Fruit fly (Drosophila melanogaster) whole organism, embryonic: Measurements from ENCODE around the gene gro.

Source experiments
- Ada2b ChIP-seq: fragments of 200-800 bp; sonication (Bioruptor generic); IDR thresholded peaks from 2 replicates; pipeline ENCODE4 v1.3.6; 2022; ENCODE audit warnings: missing biosample characterization, missing genetic modification characterization
- CG11398 ChIP-seq: fragments of 200-800 bp; sonication (Bioruptor generic); optimal IDR thresholded peaks from 2 replicates; lab custom pipeline; 2016; ENCODE audit warnings: missing biosample characterization, missing genetic modification characterization
- CG12219 ChIP-seq: fragments of 200-800 bp; sonication (Bioruptor generic); optimal IDR thresholded peaks from 3 replicates; lab custom pipeline; 2018; ENCODE audit warnings: missing biosample characterization, mild to moderate bottlenecking, missing genetic modification characterization
- CG14860 ChIP-seq: fragments of 200-800 bp; sonication (Bioruptor generic); IDR thresholded peaks from 3 replicates; pipeline ENCODE4 v1.3.6; 2022; ENCODE audit warnings: missing biosample characterization, missing genetic modification characterization; ENCODE audit not compliant: partially characterized antibody
- CG1602 ChIP-seq: fragments of 200-800 bp; sonication (Bioruptor generic); optimal IDR thresholded peaks from 3 replicates; lab custom pipeline; 2016; ENCODE audit warnings: missing biosample characterization, missing genetic modification characterization
- CG1603 ChIP-seq: fragments of 200-800 bp; sonication (Bioruptor generic); optimal IDR thresholded peaks from 2 replicates; lab custom pipeline; 2019; ENCODE audit warnings: missing biosample characterization, mild to moderate bottlenecking, missing genetic modification characterization, moderate library complexity
- CG18764 ChIP-seq: fragments of 200-800 bp; sonication (Bioruptor generic); optimal IDR thresholded peaks from 3 replicates; lab custom pipeline; 2016; ENCODE audit warnings: missing biosample characterization, missing genetic modification characterization
- CG2199 ChIP-seq: fragments of 200-800 bp; sonication (Bioruptor generic); IDR thresholded peaks from 3 replicates; pipeline ENCODE4 v1.3.6; 2022; ENCODE audit warnings: missing biosample characterization, missing genetic modification characterization
- CG30020 ChIP-seq: fragments of 200-800 bp; optimal IDR thresholded peaks from 2 replicates; lab custom pipeline; 2019; ENCODE audit warnings: missing biosample characterization, mild to moderate bottlenecking, missing genetic modification characterization, moderate library complexity
- CG30431 ChIP-seq: fragments of 200-800 bp; sonication (Bioruptor generic); optimal IDR thresholded peaks from 2 replicates; lab custom pipeline; 2017; ENCODE audit warnings: missing biosample characterization, missing genetic modification characterization
- CG3065 ChIP-seq: fragments of 200-800 bp; sonication (Bioruptor generic); optimal IDR thresholded peaks from 2 replicates; lab custom pipeline; 2016; ENCODE audit warnings: missing biosample characterization, missing genetic modification characterization
- CG31388 ChIP-seq: fragments of 200-800 bp; sonication (Bioruptor generic); optimal IDR thresholded peaks from 2 replicates; lab custom pipeline; 2016; ENCODE audit warnings: missing biosample characterization, missing genetic modification characterization
- CG3995 ChIP-seq: fragments of 200-800 bp; sonication (Bioruptor generic); optimal IDR thresholded peaks from 3 replicates; lab custom pipeline; 2016; ENCODE audit warnings: missing biosample characterization, missing genetic modification characterization
- CG4360 ChIP-seq: fragments of 200-800 bp; sonication (Bioruptor generic); IDR thresholded peaks from 2 replicates; pipeline ENCODE4 v1.3.6; 2022; ENCODE audit warnings: missing biosample characterization, missing genetic modification characterization
- CG6765 ChIP-seq: fragments of 200-800 bp; sonication (Bioruptor generic); optimal IDR thresholded peaks from 3 replicates; lab custom pipeline; 2017; ENCODE audit warnings: missing biosample characterization, mild to moderate bottlenecking, missing genetic modification characterization
- CG7745 ChIP-seq: fragments of 200-800 bp; sonication (Bioruptor generic); optimal IDR thresholded peaks from 2 replicates; lab custom pipeline; 2018; ENCODE audit warnings: missing biosample characterization, mild to moderate bottlenecking, missing genetic modification characterization, moderate library complexity
- Dbx ChIP-seq: fragments of 200-800 bp; sonication (Bioruptor generic); IDR thresholded peaks from 3 replicates; pipeline ENCODE4 v1.3.6; 2022; ENCODE audit warnings: missing biosample characterization, missing genetic modification characterization
- Dip3 ChIP-seq: fragments of 200-800 bp; sonication (Bioruptor generic); optimal IDR thresholded peaks from 3 replicates; lab custom pipeline; 2016; ENCODE audit warnings: missing biosample characterization, missing genetic modification characterization
- Dref ChIP-seq: fragments of 200-800 bp; sonication (Bioruptor generic); IDR thresholded peaks from 2 replicates; pipeline ENCODE4 v1.3.6; 2022; ENCODE audit warnings: missing biosample characterization, missing genetic modification characterization
- Drgx ChIP-seq: fragments of 200-800 bp; sonication (Bioruptor generic); IDR thresholded peaks from 2 replicates; pipeline ENCODE4 v1.3.6; 2022; ENCODE audit warnings: missing biosample characterization, missing genetic modification characterization
- Ets65A ChIP-seq: fragments of 200-800 bp; sonication (Bioruptor generic); peaks from one replicate; lab custom pipeline; 2016; ENCODE audit warnings: missing biosample characterization, missing genetic modification characterization
- Fer1 ChIP-seq: fragments of 200-800 bp; sonication (Bioruptor generic); optimal IDR thresholded peaks from 2 replicates; lab custom pipeline; 2017; ENCODE audit warnings: missing biosample characterization, mild to moderate bottlenecking, missing genetic modification characterization
- Gug ChIP-seq: fragments of 200-800 bp; sonication (Bioruptor generic); IDR thresholded peaks from 4 replicates; pipeline ENCODE4 v1.3.6; 2022; ENCODE audit warnings: missing biosample characterization, missing genetic modification characterization
- HLH4C ChIP-seq: fragments of 200-800 bp; sonication (Bioruptor generic); IDR thresholded peaks from 3 replicates; pipeline ENCODE4 v1.3.6; 2022; ENCODE audit warnings: missing biosample characterization, missing genetic modification characterization; ENCODE audit not compliant: partially characterized antibody
- Hey ChIP-seq: fragments of 200-800 bp; sonication (Bioruptor generic); optimal IDR thresholded peaks from 3 replicates; lab custom pipeline; 2018; ENCODE audit warnings: missing biosample characterization, mild to moderate bottlenecking, missing genetic modification characterization
- Hmx ChIP-seq: fragments of 200-800 bp; sonication (Bioruptor generic); optimal IDR thresholded peaks from 2 replicates; lab custom pipeline; 2016; ENCODE audit warnings: missing biosample characterization, missing genetic modification characterization
- Hr51 ChIP-seq, 2 experiments: fragments of 200-800 bp; sonication (Bioruptor generic); optimal IDR thresholded peaks; 2 replicates in 1 of 2; 3 replicates in 1 of 2; lab custom pipeline; 2016 to 2018; ENCODE audit warnings: missing biosample characterization in 2 of 2, missing genetic modification characterization in 2 of 2, mild to moderate bottlenecking in 1 of 2, moderate library complexity in 1 of 2
- NC2α ChIP-seq: fragments of 200-800 bp; sonication (Bioruptor generic); optimal IDR thresholded peaks from 2 replicates; lab custom pipeline; 2016; ENCODE audit warnings: missing biosample characterization, missing genetic modification characterization
- Neu2 ChIP-seq: fragments of 200-800 bp; sonication (Bioruptor generic); optimal IDR thresholded peaks from 3 replicates; lab custom pipeline; 2016; ENCODE audit warnings: missing biosample characterization, missing genetic modification characterization, borderline replicate concordance
- YL-1 ChIP-seq: fragments of 200-800 bp; sonication (Bioruptor generic); optimal IDR thresholded peaks from 3 replicates; lab custom pipeline; 2017; ENCODE audit warnings: missing biosample characterization, mild to moderate bottlenecking, missing genetic modification characterization
- btn ChIP-seq: fragments of 200-800 bp; sonication (Bioruptor generic); optimal IDR thresholded peaks from 2 replicates; lab custom pipeline; 2016; ENCODE audit warnings: missing biosample characterization, missing genetic modification characterization
- gem ChIP-seq: fragments of 200-800 bp; sonication (Bioruptor generic); optimal IDR thresholded peaks from 2 replicates; lab custom pipeline; 2019; ENCODE audit warnings: missing biosample characterization, mild to moderate bottlenecking, missing genetic modification characterization, moderate library complexity
- grau ChIP-seq: fragments of 200-800 bp; optimal IDR thresholded peaks from 3 replicates; lab custom pipeline; 2019; ENCODE audit warnings: missing biosample characterization, mild to moderate bottlenecking, missing genetic modification characterization, moderate library complexity
- grn ChIP-seq: fragments of 200-800 bp; sonication (Bioruptor generic); optimal IDR thresholded peaks from 3 replicates; lab custom pipeline; 2017; ENCODE audit warnings: missing biosample characterization, missing genetic modification characterization
- gsb-n ChIP-seq: fragments of 200-800 bp; sonication (Bioruptor generic); optimal IDR thresholded peaks from 3 replicates; lab custom pipeline; 2018; ENCODE audit warnings: missing biosample characterization, mild to moderate bottlenecking, missing genetic modification characterization
- gt ChIP-seq: fragments of 200-800 bp; sonication (Bioruptor generic); IDR thresholded peaks from 2 replicates; pipeline ENCODE4 v1.3.6; 2022; ENCODE audit warnings: missing biosample characterization, missing genetic modification characterization
- kay ChIP-seq: fragments of 200-800 bp; sonication (Bioruptor generic); optimal IDR thresholded peaks from 2 replicates; lab custom pipeline; 2016; ENCODE audit warnings: missing biosample characterization, missing genetic modification characterization
- lbe ChIP-seq: fragments of 200-800 bp; sonication (Bioruptor generic); optimal IDR thresholded peaks from 2 replicates; lab custom pipeline; 2016; ENCODE audit warnings: missing biosample characterization, mild to moderate bottlenecking, missing genetic modification characterization
- maf-S ChIP-seq: fragments of 200-800 bp; sonication (Bioruptor generic); optimal IDR thresholded peaks from 2 replicates; lab custom pipeline; 2016; ENCODE audit warnings: missing biosample characterization, missing genetic modification characterization
- pan ChIP-seq, 4 experiments: fragments of >200 bp in 3 of 4; fragments of 200-800 bp in 1 of 4; sonication (Bioruptor generic) in 1 of 4; optimal IDR thresholded peaks in 3 of 4; IDR thresholded peaks in 1 of 4; 2 replicates each; pipeline versions ENCODE4 v1.3.6 to Lab custom; 2017 to 2022; ENCODE audit warnings: missing biosample characterization in 2 of 4, missing genetic modification characterization in 2 of 4, mixed read lengths in 1 of 4
- peb ChIP-seq: fragments of 200-800 bp; sonication (Bioruptor generic); IDR thresholded peaks from 2 replicates; pipeline ENCODE4 v1.3.6; 2022; ENCODE audit warnings: missing biosample characterization, missing genetic modification characterization
- pita ChIP-seq: fragments of 200-800 bp; sonication (Bioruptor generic); optimal IDR thresholded peaks from 2 replicates; lab custom pipeline; 2017; ENCODE audit warnings: missing biosample characterization, mild to moderate bottlenecking, missing genetic modification characterization
- sisA ChIP-seq: fragments of 200-800 bp; sonication (Bioruptor generic); IDR thresholded peaks from 2 replicates; pipeline ENCODE4 v1.3.6; 2022; ENCODE audit warnings: missing biosample characterization, missing genetic modification characterization
- sob ChIP-seq: fragments of 200-800 bp; sonication (Bioruptor generic); IDR thresholded peaks from 2 replicates; pipeline ENCODE4 v1.3.6; 2022; ENCODE audit warnings: missing biosample characterization, missing genetic modification characterization
- sqz ChIP-seq: fragments of 200-800 bp; sonication (Bioruptor generic); optimal IDR thresholded peaks from 3 replicates; lab custom pipeline; 2018; ENCODE audit warnings: missing biosample characterization, mild to moderate bottlenecking, missing genetic modification characterization
- ssp ChIP-seq: fragments of 200-800 bp; sonication (Bioruptor generic); IDR thresholded peaks from 2 replicates; pipeline ENCODE4 v1.3.6; 2022; ENCODE audit warnings: missing biosample characterization, missing genetic modification characterization
- tio ChIP-seq: fragments of 200-800 bp; sonication (Bioruptor generic); optimal IDR thresholded peaks from 2 replicates; lab custom pipeline; 2017; ENCODE audit warnings: missing biosample characterization, missing genetic modification characterization, inconsistent platforms
- trh ChIP-seq: fragments of 200-800 bp; sonication (Bioruptor generic); optimal IDR thresholded peaks from 2 replicates; lab custom pipeline; 2016; ENCODE audit warnings: missing biosample characterization, missing genetic modification characterization
- zen ChIP-seq: fragments of 200-800 bp; sonication (Bioruptor generic); optimal IDR thresholded peaks from 3 replicates; lab custom pipeline; 2018; ENCODE audit warnings: missing biosample characterization, mild to moderate bottlenecking, missing genetic modification characterization, moderate library complexity

gro gene

dm6 chr3R:26042131-26042885 is 772 bp downstream of the gro start (continued):
- peak; percentile 77 for TF ChIP-seq Hmx (GFP tag; lab: Kevin White, UChicago)
- no peak for TF ChIP-seq pan (optimal IDR thresholded peaks at IDR 0.05; lab: Kevin White, UChicago)
- peak in 1 of 2 experiments; percentile 98 for TF ChIP-seq pan (GFP tag; optimal IDR thresholded peaks at IDR 0.05 in 1 of 2, IDR thresholded peaks at IDR 0.05 in 1 of 2)
- peak; percentile 95 for TF ChIP-seq YL-1 (GFP tag; lab: Kevin White, UChicago)
- TF ChIP-seq CG3065: peak; percentile 94
- TF ChIP-seq tio (GFP tag; lab: Kevin White, UChicago): peak; percentile 97
- peak; percentile 96 for TF ChIP-seq CG30431 (GFP tag; lab: Kevin White, UChicago)
- TF ChIP-seq CG6765: peak; percentile 92
- peak; percentile 95 for TF ChIP-seq CG1602 (GFP tag; lab: Kevin White, UChicago)
- peak; percentile 71 for TF ChIP-seq grn (GFP tag; lab: Kevin White, UChicago)
- TF ChIP-seq trh: peak; percentile 91
- peak; percentile 92 for TF ChIP-seq zen (tag; lab: Kevin White, UChicago)
- TF ChIP-seq CG4360 (GFP tag; lab: Robert Waterston, UW): peak; percentile 69
- TF ChIP-seq Dip3 (GFP tag; lab: Kevin White, UChicago): peak; percentile 97
- TF ChIP-seq Drgx (GFP tag; lab: Robert Waterston, UW): peak; percentile 99
- peak; percentile 96 for TF ChIP-seq CG12219 (GFP tag; lab: Kevin White, UChicago)
- TF ChIP-seq Gug (GFP tag; lab: Robert Waterston, UW): peak; percentile 98
- peak; percentile 95 for TF ChIP-seq Dbx (GFP tag; lab: Robert Waterston, UW)
- TF ChIP-seq CG14860 (GFP tag; lab: Robert Waterston, UW): no peak
- TF ChIP-seq HLH4C (GFP tag; lab: Robert Waterston, UW): no peak; the same call in 2 of the 3 replicates
- peak; percentile 97 for TF ChIP-seq gem (tag; lab: Kevin White, UChicago)
- TF ChIP-seq pita (GFP tag; lab: Kevin White, UChicago): no peak
- peak; percentile 95 for TF ChIP-seq peb (GFP tag; lab: Robert Waterston, UW)
- TF ChIP-seq grau (tag; lab: Kevin White, UChicago): peak; percentile 93
- TF ChIP-seq Dref: 0 out of 2 replicates have a peak, but pooled peaks have one; percentile 35
- peak; percentile 77 for TF ChIP-seq Neu2 (GFP tag; lab: Kevin White, UChicago)
- TF ChIP-seq btn (GFP tag; lab: Kevin White, UChicago): peak; percentile 94
- TF ChIP-seq NC2α (GFP tag; lab: Kevin White, UChicago): peak; percentile 96
- peak; percentile 97 for TF ChIP-seq maf-S (GFP tag; lab: Kevin White, UChicago)
- TF ChIP-seq sob (GFP tag; lab: Robert Waterston, UW): peak; percentile 96
- TF ChIP-seq CG18764 (GFP tag; lab: Kevin White, UChicago): peak; percentile 96
- peak; percentile 93 for TF ChIP-seq Fer1 (GFP tag; lab: Kevin White, UChicago)
- TF ChIP-seq Hr51 (GFP tag; optimal IDR thresholded peaks at IDR 0.05; lab: Kevin White, UChicago): peak; percentile 94 to 95
- TF ChIP-seq CG7745 (tag; lab: Kevin White, UChicago): peak; percentile 34
- peak; percentile 83 for TF ChIP-seq CG3995 (GFP tag; lab: Kevin White, UChicago)
- TF ChIP-seq CG31388 (GFP tag; lab: Kevin White, UChicago): peak; percentile 89
- TF ChIP-seq CG30020 (tag; lab: Kevin White, UChicago): peak; percentile 58
- TF ChIP-seq Ets65A (GFP tag; lab: Kevin White, UChicago): peak; percentile 100
- peak; percentile 84 for TF ChIP-seq gt (GFP tag; lab: Robert Waterston, UW)
- TF ChIP-seq CG11398 (GFP tag; lab: Kevin White, UChicago): peak; percentile 97
- TF ChIP-seq CG2199 (GFP tag; lab: Robert Waterston, UW): peak; percentile 94
- peak; percentile 89 for TF ChIP-seq sqz
- TF ChIP-seq Hey: peak; percentile 81
- peak; percentile 89 for TF ChIP-seq ssp (GFP tag; lab: Robert Waterston, UW)
- TF ChIP-seq lbe: peak; percentile 92
- peak; percentile 90 for TF ChIP-seq kay
- TF ChIP-seq Ada2b (GFP tag; lab: Robert Waterston, UW): peak; percentile 97
- peak; percentile 93 for TF ChIP-seq gsb-n (tag; lab: Kevin White, UChicago)
- TF ChIP-seq sisA: peak; percentile 96
- TF ChIP-seq CG1603: peak; percentile 98
